Fruit fly (Drosophila melanogaster): ENCODE measurements around the gene CG18641.

The CG18641 gene

DNA sequence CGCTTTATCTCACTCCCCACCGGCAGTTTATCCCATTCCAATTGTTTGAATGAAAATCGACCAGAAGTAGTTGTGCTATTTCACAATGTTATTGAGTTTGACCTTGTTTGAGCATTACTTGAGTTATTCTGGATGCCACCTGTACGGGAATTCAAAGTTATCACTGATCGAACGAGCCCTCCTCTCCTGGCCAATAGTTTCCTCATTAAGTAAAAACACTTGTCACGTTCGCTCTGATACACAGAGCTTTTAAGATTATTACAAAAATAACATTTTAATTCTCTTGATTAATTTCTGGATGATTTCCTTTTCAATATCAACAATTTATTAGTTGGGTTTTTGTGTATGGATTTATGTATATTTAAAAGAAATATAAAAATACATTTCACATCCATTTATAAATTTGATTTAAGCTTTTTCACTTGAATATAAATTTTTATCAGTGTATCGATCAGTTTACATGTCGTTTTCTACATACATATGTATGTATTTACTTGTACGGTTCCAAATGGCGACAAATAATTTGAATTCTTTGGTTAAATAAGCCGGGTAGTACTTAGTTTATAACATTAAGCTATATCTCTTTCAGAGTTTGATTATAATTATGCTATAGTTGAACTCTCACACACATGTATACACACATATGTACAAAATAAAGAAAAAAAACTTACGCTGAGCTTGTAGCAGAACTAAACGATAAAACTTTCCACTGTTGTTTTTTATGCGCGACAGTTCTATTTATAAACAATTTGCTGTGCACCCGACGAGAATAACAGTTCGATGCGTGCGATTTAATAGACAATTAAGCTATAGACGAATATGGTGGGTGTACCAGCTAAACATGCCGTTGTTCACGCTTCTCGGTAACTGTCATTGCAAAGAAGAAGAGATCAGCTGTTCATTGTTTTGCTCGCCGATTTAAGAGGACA lies 41.0 kb downstream of the CG18641 start, which contains the start of the genes CG3609 and CG15390 (continued):
- TF ChIP-seq Deaf1 (tag; optimal IDR thresholded peaks at IDR 0.05): peak; percentile 37
- peak; percentile 83 for TF ChIP-seq Ets97D (GFP tag; optimal IDR thresholded peaks at IDR 0.05)
- TF ChIP-seq CG18262 (tag; optimal IDR thresholded peaks at IDR 0.05): peak; percentile 61
- no peak for TF ChIP-seq seq (GFP tag; IDR thresholded peaks at IDR 0.05)
- peak; percentile 96 for TF ChIP-seq CG11456 (GFP tag; IDR thresholded peaks at IDR 0.05)
- TF ChIP-seq CG3163 (GFP tag; optimal IDR thresholded peaks at IDR 0.05): peak; percentile 81
- TF ChIP-seq Trl (optimal IDR thresholded peaks at IDR 0.05): peak in 1 of 2 experiments; percentile 39
- TF ChIP-seq Trl (GFP tag; optimal IDR thresholded peaks at IDR 0.05): peak; percentile 92
- no peak for TF ChIP-seq CG16813 (GFP tag; IDR thresholded peaks at IDR 0.05; ENCODE audit: partially characterized antibody)
- TF ChIP-seq psq (GFP tag; optimal IDR thresholded peaks at IDR 0.05): peak; percentile 12
- peak; percentile 88 for TF ChIP-seq CG14014 (GFP tag; IDR thresholded peaks at IDR 0.05)
- TF ChIP-seq ap (GFP tag; IDR thresholded peaks at IDR 0.05): peak; percentile 30; the same call in 1 of the 2 replicates
- peak; percentile 50 for TF ChIP-seq Hmx (GFP tag; optimal IDR thresholded peaks at IDR 0.05)
- peak; percentile 51 for TF ChIP-seq Bdp1 (GFP tag; optimal IDR thresholded peaks at IDR 0.05)
- TF ChIP-seq Eip74EF (GFP tag; optimal IDR thresholded peaks at IDR 0.05): peak in 1 of 2 experiments; percentile 75
- TF ChIP-seq CG18764 (GFP tag; optimal IDR thresholded peaks at IDR 0.05): peak; percentile 28
- TF ChIP-seq CG2712 (tag; optimal IDR thresholded peaks at IDR 0.05): peak; percentile 64
- TF ChIP-seq Nf-YA (GFP tag; IDR thresholded peaks at IDR 0.05): peak; percentile 59
- TF ChIP-seq Doc2 (GFP tag; IDR thresholded peaks at IDR 0.05): no peak
- TF ChIP-seq CG3407 (GFP tag; optimal IDR thresholded peaks at IDR 0.05): peak; percentile 41
- TF ChIP-seq B-H2 (GFP tag; optimal IDR thresholded peaks at IDR 0.05): peak; percentile 98
- TF ChIP-seq Sox102F (GFP tag; optimal IDR thresholded peaks at IDR 0.05): peak; percentile 81
- peak; percentile 62 for TF ChIP-seq YL-1 (GFP tag; optimal IDR thresholded peaks at IDR 0.05)
- TF ChIP-seq kay (GFP tag; optimal IDR thresholded peaks at IDR 0.05): peak; percentile 80
- TF ChIP-seq sens (GFP tag): peak; percentile 97
- TF ChIP-seq CG34376 (GFP tag; optimal IDR thresholded peaks at IDR 0.05): peak; percentile 88
- peak; percentile 6 for TF ChIP-seq kah (GFP tag; optimal IDR thresholded peaks at IDR 0.05)
- peak; percentile 52 for TF ChIP-seq cg (GFP tag; optimal IDR thresholded peaks at IDR 0.05)
- peak; percentile 79 for TF ChIP-seq en (GFP tag; optimal IDR thresholded peaks at IDR 0.05)
- TF ChIP-seq CG8281 (tag; optimal IDR thresholded peaks at IDR 0.05): no peak
- peak; percentile 8 for TF ChIP-seq cwo (GFP tag; optimal IDR thresholded peaks at IDR 0.05)
- TF ChIP-seq Kr (GFP tag; optimal IDR thresholded peaks at IDR 0.05): no peak
- TF ChIP-seq pzg (GFP tag; optimal IDR thresholded peaks at IDR 0.05): peak; percentile 80
- peak; percentile 62 for TF ChIP-seq ATbp (GFP tag; optimal IDR thresholded peaks at IDR 0.05)
- TF ChIP-seq E2f2 (GFP tag; IDR thresholded peaks at IDR 0.05): peak; percentile 58
- peak; percentile 71 for TF ChIP-seq Rx (GFP tag; IDR thresholded peaks at IDR 0.05)
- peak; percentile 68 for TF ChIP-seq gcm2 (GFP tag; optimal IDR thresholded peaks at IDR 0.05)
- TF ChIP-seq Mes4 (GFP tag; optimal IDR thresholded peaks at IDR 0.05): peak; percentile 82
- TF ChIP-seq Stat92E (GFP tag; optimal IDR thresholded peaks at IDR 0.05): peak in 1 of 3 experiments; percentile 49
- peak; percentile 99 for TF ChIP-seq NFAT (GFP tag; IDR thresholded peaks at IDR 0.05)
- peak; percentile 67 for TF ChIP-seq Camta (GFP tag; optimal IDR thresholded peaks at IDR 0.05)
- no peak for TF ChIP-seq tna (GFP tag; IDR thresholded peaks at IDR 0.05; ENCODE audit: partially characterized antibody)
- TF ChIP-seq hb (GFP tag; IDR thresholded peaks at IDR 0.05; ENCODE audit: partially characterized antibody): no peak
- TF ChIP-seq CG17568 (GFP tag; optimal IDR thresholded peaks at IDR 0.05): peak; percentile 79
- TF ChIP-seq Hr78 (GFP tag; optimal IDR thresholded peaks at IDR 0.05): peak in 1 of 2 experiments; percentile 39
- peak; percentile 61 for TF ChIP-seq CG15696 (tag; optimal IDR thresholded peaks at IDR 0.05)
- TF ChIP-seq CG9727 (GFP tag; optimal IDR thresholded peaks at IDR 0.05): peak; percentile 54
- TF ChIP-seq da (GFP tag; optimal IDR thresholded peaks at IDR 0.05): peak; percentile 44

All from whole organism, embryonic.